Worm (Caenorhabditis elegans) whole organism, L4 larva: Measurements from ENCODE around the gene eat-4.

Experiments
- mep-1 ChIP-seq: fragments of 150-350 bp; sonication (generic microtip); optimal IDR thresholded peaks from 3 replicates; lab custom pipeline; 2014; ENCODE audit warnings: missing biosample characterization, missing genetic modification characterization
- mxl-2 ChIP-seq: fragments of 200-800 bp; sonication (Bioruptor generic); conservative IDR thresholded peaks from 2 replicates; pipeline ENCODE4 v1.3.6; 2022; ENCODE audit warnings: missing genetic modification reagents, missing genetic modification characterization, missing compliant biosample characterization

DNA sequence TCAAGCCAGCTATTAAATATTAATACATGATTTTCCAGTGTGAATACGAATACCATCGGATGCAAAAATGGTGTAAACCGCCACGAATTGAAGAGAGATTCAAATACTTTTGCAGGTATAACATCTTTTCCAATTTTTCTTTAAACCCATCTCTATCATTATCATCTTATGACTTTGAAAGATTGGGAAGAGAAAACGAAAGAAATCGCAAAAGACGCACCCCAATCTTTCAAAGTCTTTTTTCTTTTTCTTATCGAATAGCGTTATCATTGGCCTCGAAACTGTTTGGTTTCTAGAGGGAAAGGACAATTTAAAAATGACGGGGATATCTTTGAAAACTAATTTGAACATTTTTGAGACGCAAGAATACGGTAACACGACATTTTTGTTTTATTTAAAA is 31.0 kb upstream of the eat-4 start:
- TF ChIP-seq mxl-2 (no peak), mep-1 (tag; lab: Kevin White, UChicago) (no peak)
